Worm (Caenorhabditis elegans): ENCODE data around the gene uvs-1.
A peak's percentile ranks its signal among the peaks of the same experiment; 100 is the strongest.

The uvs-1 gene

DNA sequence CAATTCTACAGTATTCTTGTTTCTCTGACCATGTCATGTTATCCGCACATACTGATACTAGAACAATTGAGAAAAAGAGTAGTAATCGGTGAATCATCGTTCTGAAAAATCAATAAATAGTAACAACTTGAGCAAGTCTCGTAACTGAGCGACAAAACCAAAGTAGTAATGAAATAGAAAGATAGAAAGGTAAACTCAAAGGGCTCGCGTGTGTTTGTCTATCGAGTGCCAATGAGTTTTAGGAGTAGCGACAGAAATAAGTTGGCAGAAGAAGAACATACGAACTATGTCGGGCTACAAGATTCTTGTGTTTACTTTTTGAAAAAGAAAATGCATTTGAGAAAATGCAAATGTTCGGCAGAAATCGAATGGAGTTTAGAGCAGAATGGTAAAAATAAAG is 35.5 kb upstream of the uvs-1 start, which contains the start of gene C37C3.12:
C37C3.12 (minus strand) TSS at position 101 of the 400 bp plus-strand sequence.
- TF ChIP-seq tbx-8 (GFP tag; optimal IDR thresholded peaks at IDR 0.05): no peak
- TF ChIP-seq M03D4.4 (tag; optimal IDR thresholded peaks at IDR 0.05): no peak
- no peak for TF ChIP-seq lin-32 (GFP tag; optimal IDR thresholded peaks at IDR 0.05)
- TF ChIP-seq ceh-39 (tag; optimal IDR thresholded peaks at IDR 0.05): no peak
- TF ChIP-seq unc-120 (tag; optimal IDR thresholded peaks at IDR 0.05; ENCODE audit: poor library complexity, severe bottlenecking): no peak
- no peak for TF ChIP-seq bed-3 (GFP tag; optimal IDR thresholded peaks at IDR 0.05)
- no peak for TF ChIP-seq nhr-76 (tag; optimal IDR thresholded peaks at IDR 0.05)
- no peak for TF ChIP-seq zip-8 (tag; optimal IDR thresholded peaks at IDR 0.05)
- TF ChIP-seq sem-2 (GFP tag; optimal IDR thresholded peaks at IDR 0.05): no peak
- no peak for TF ChIP-seq blmp-1 (tag; optimal IDR thresholded peaks at IDR 0.05)
- no peak for TF ChIP-seq drap-1 (GFP tag; optimal IDR thresholded peaks at IDR 0.05)
- no peak for TF ChIP-seq unc-39 (tag; optimal IDR thresholded peaks at IDR 0.05)
- no peak for TF ChIP-seq sptf-1 (tag; optimal IDR thresholded peaks at IDR 0.05)

DNA sequence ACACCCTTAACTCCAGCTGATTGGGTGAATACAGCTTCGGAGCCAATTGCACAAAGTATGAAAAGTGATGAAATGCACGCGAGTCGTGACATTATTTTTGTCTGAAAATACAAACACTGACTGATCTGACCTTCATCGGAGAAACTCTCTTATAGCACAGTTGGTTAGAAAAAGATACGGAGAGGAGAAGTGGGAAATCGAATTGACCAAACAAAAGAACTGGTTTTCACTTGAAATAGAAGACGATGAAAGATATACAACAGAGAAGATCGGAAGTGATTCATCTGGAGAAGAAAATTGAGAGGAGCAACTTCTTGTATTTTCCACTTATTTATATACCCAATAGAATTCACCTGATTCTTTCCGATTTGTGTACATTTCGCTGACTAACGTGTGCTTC is 33.8 kb upstream of the uvs-1 start, which contains the start of gene ttr-33:
ttr-33 (minus strand) TSS at position 101 of the 400 bp plus-strand sequence.
- TF ChIP-seq unc-62 (GFP tag; optimal IDR thresholded peaks at IDR 0.05) (no peak), M03D4.4 (tag; optimal IDR thresholded peaks at IDR 0.05) (no peak), hlh-1 (tag; optimal IDR thresholded peaks at IDR 0.05) (no peak), snpc-4 (tag; optimal IDR thresholded peaks at IDR 0.05) (no peak)

DNA sequence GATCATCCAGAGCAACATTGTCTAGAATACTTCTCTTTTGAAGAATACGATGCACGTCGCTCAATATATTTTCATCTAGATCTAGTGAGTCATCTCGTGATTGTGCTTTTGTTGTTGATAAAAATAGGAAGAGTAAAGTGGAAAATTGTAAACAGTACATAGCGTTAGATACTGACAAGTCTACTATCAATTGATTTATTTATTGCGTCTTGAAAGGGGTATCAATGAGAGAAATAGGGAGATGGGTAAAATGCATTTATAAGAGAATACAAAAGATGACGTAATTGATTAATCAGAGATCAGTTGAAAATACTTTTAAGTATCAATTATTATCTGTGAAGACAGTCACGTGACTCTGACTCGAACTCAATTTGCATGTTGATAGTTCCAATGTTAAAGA is 32.9 kb upstream of the uvs-1 start, which contains the start of gene txt-5:
txt-5 (minus strand) TSS at position 224 of the 400 bp plus-strand sequence.
- peak; percentile 64 for TF ChIP-seq zip-8 (tag; optimal IDR thresholded peaks at IDR 0.05)
- TF ChIP-seq mls-2 (tag; optimal IDR thresholded peaks at IDR 0.05): no peak
- TF ChIP-seq sptf-1 (tag; optimal IDR thresholded peaks at IDR 0.05): no peak

DNA sequence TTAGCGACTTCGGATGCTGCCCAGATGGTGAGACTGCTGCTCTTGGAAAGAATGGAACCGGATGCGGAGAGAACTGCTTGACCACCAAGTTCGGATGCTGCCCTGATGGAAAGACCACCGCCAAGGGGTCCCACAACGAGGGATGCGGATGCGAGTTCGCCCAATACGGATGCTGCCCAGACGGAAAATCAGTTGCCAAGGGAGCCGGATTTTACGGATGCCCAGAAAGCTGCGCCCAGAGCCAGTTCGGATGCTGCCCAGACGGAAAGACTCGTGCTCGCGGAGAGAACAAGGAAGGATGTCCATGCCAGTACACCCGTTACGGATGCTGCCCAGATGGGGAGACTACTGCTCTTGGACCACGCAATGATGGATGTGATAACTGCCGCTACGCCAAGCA is 26.9 kb upstream of the uvs-1 start:
- TF ChIP-seq pha-4 (tag; optimal IDR thresholded peaks at IDR 0.05) (no peak), ztf-11 (tag; optimal IDR thresholded peaks at IDR 0.05) (no peak), cnd-1 (tag; optimal IDR thresholded peaks at IDR 0.05) (no peak), zip-8 (tag; optimal IDR thresholded peaks at IDR 0.05) (no peak), nhr-76 (tag; optimal IDR thresholded peaks at IDR 0.05) (no peak), lsy-2 (tag; optimal IDR thresholded peaks at IDR 0.05) (no peak), hlh-1 (tag; optimal IDR thresholded peaks at IDR 0.05) (no peak), flh-1 (GFP tag; optimal IDR thresholded peaks at IDR 0.05) (no peak), mls-2 (tag; optimal IDR thresholded peaks at IDR 0.05) (no peak), sptf-1 (tag; optimal IDR thresholded peaks at IDR 0.05) (no peak), unc-39 (tag; optimal IDR thresholded peaks at IDR 0.05) (no peak), drap-1 (GFP tag; optimal IDR thresholded peaks at IDR 0.05) (no peak), ceh-83 (GFP tag; optimal IDR thresholded peaks at IDR 0.05) (no peak), mab-5 (tag; optimal IDR thresholded peaks at IDR 0.05) (no peak), ham-2 (GFP tag; optimal IDR thresholded peaks at IDR 0.05) (no peak), elt-3 (tag; optimal IDR thresholded peaks at IDR 0.05) (no peak), blmp-1 (tag; optimal IDR thresholded peaks at IDR 0.05) (no peak), unc-120 (tag; optimal IDR thresholded peaks at IDR 0.05; ENCODE audit: poor library complexity, severe bottlenecking) (no peak), bed-3 (GFP tag; optimal IDR thresholded peaks at IDR 0.05) (no peak), ceh-43 (GFP tag; optimal IDR thresholded peaks at IDR 0.05) (no peak)

DNA sequence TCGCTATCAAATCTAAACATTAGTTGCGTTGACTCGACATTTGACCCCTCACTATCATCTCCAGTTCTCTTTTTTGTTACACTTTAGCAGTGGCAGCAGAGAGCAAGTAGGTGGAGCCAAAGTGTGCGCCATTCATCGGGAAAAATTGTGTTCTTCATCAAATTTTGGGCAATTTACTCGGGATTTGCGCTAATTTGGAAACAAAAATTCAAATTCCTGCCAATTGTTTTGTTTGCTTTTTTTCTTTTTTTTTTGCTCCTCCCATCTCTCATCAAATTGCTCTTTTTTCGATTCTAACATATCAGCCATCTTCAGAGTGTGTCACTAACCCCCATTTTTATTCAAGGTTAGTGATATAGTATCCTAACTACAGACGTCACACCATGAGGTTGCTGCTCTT is 22.9 kb upstream of the uvs-1 start, which contains the start of gene mig-6:
mig-6 (plus strand) TSS at position 301 of the 400 bp plus-strand sequence.
- TF ChIP-seq hlh-1 (tag; optimal IDR thresholded peaks at IDR 0.05) (no peak), snpc-4 (tag; optimal IDR thresholded peaks at IDR 0.05) (no peak), lin-32 (GFP tag; optimal IDR thresholded peaks at IDR 0.05) (no peak), drap-1 (GFP tag; optimal IDR thresholded peaks at IDR 0.05) (no peak), unc-62 (GFP tag; optimal IDR thresholded peaks at IDR 0.05) (no peak), lsy-2 (tag; optimal IDR thresholded peaks at IDR 0.05) (no peak), unc-120 (tag; optimal IDR thresholded peaks at IDR 0.05; ENCODE audit: poor library complexity, severe bottlenecking) (no peak), flh-1 (GFP tag; optimal IDR thresholded peaks at IDR 0.05) (no peak), nhr-2 (tag; optimal IDR thresholded peaks at IDR 0.05) (no peak), mep-1 (tag; optimal IDR thresholded peaks at IDR 0.05) (no peak), unc-39 (tag; optimal IDR thresholded peaks at IDR 0.05) (no peak), ztf-11 (tag; optimal IDR thresholded peaks at IDR 0.05) (no peak), mab-5 (tag; optimal IDR thresholded peaks at IDR 0.05) (no peak), ham-2 (GFP tag; optimal IDR thresholded peaks at IDR 0.05) (no peak), pha-4 (tag; optimal IDR thresholded peaks at IDR 0.05) (no peak), ceh-43 (GFP tag; optimal IDR thresholded peaks at IDR 0.05) (no peak), ceh-83 (GFP tag; optimal IDR thresholded peaks at IDR 0.05) (no peak)
